Worm (Caenorhabditis elegans) whole organism, L4 larva: Measurements from ENCODE around the gene cki-1.

Source experiments
- F10B5.3 ChIP-seq: sonication (generic microtip); optimal IDR thresholded peaks from 2 replicates; lab custom pipeline; 2016; ENCODE audit warnings: mild to moderate bottlenecking, missing genetic modification characterization, missing compliant biosample characterization
- F37D6.2 ChIP-seq: sonication (generic microtip); optimal IDR thresholded peaks from 2 replicates; lab custom pipeline; 2016; ENCODE audit warnings: mild to moderate bottlenecking, missing genetic modification characterization, missing compliant biosample characterization
- F44E2.7 ChIP-seq: fragments of 200-800 bp; sonication (Bioruptor generic); IDR thresholded peaks from 2 replicates; pipeline ENCODE4 v2.1.2; 2022; ENCODE audit warnings: missing genetic modification characterization, missing compliant biosample characterization
- R02D3.7 ChIP-seq: fragments of 150-350 bp; sonication (generic microtip); optimal IDR thresholded peaks from 3 replicates; lab custom pipeline; 2014; ENCODE audit warnings: missing biosample characterization, missing genetic modification characterization
- Y75B8A.6 ChIP-seq: fragments of 200-800 bp; sonication (Bioruptor generic); IDR thresholded peaks from 2 replicates; pipeline ENCODE4 v1.3.6; 2022; ENCODE audit warnings: missing genetic modification reagents, missing genetic modification characterization, missing compliant biosample characterization
- aha-1 ChIP-seq: fragments of 150-350 bp; peaks from one replicate; lab custom pipeline; 2014; ENCODE audit warnings: missing biosample characterization, missing genetic modification characterization
- attf-4 ChIP-seq: sonication (generic microtip); optimal IDR thresholded peaks from 3 replicates; lab custom pipeline; 2017; ENCODE audit warnings: missing biosample characterization, missing genetic modification characterization
- ces-1 ChIP-seq: fragments of 150-350 bp; sonication (generic microtip); optimal IDR thresholded peaks from 4 replicates; lab custom pipeline; 2014; ENCODE audit warnings: missing biosample characterization, missing genetic modification reagents, missing genetic modification characterization
- ctbp-1 ChIP-seq: fragments of 200-800 bp; sonication (Bioruptor generic); IDR thresholded peaks from 2 replicates; pipeline ENCODE4 v1.3.6; 2022; ENCODE audit warnings: missing genetic modification reagents, missing genetic modification characterization, missing compliant biosample characterization
- daf-12 ChIP-seq: fragments of 150-350 bp; optimal IDR thresholded peaks from 2 replicates; lab custom pipeline; 2014; ENCODE audit warnings: missing biosample characterization, missing genetic modification reagents, missing genetic modification characterization
- daf-16 ChIP-seq, 3 experiments: sonication (generic microtip); optimal IDR thresholded peaks; 2 replicates each; lab custom pipeline; 2016 to 2017; ENCODE audit warnings: missing genetic modification characterization in 3 of 3, missing genetic modification reagents in 3 of 3, mild to moderate bottlenecking in 2 of 3, missing compliant biosample characterization in 2 of 3, missing biosample characterization in 1 of 3, moderate library complexity in 1 of 3
- daf-19 ChIP-seq: fragments of 200-800 bp; sonication (Bioruptor generic); conservative IDR thresholded peaks from 2 replicates; pipeline ENCODE4 v1.3.6; 2022; ENCODE audit warnings: missing genetic modification characterization, missing compliant biosample characterization
- dmd-8 ChIP-seq: fragments of 200-800 bp; sonication (Bioruptor generic); IDR thresholded peaks from 2 replicates; pipeline ENCODE4 v1.3.6; 2022; ENCODE audit warnings: missing genetic modification characterization, missing compliant biosample characterization
- duxl-1 ChIP-seq: sonication (generic microtip); optimal IDR thresholded peaks from 2 replicates; lab custom pipeline; 2016; ENCODE audit warnings: mild to moderate bottlenecking, missing genetic modification characterization, moderate library complexity, missing compliant biosample characterization; ENCODE audit not compliant: poor library complexity
- dve-1 ChIP-seq: sonication (generic microtip); optimal IDR thresholded peaks from 2 replicates; lab custom pipeline; 2017; ENCODE audit warnings: antibody characterized with exemption, mild to moderate bottlenecking, missing genetic modification characterization, missing compliant biosample characterization; ENCODE audit not compliant: insufficient read depth
- egl-27 ChIP-seq: sonication (generic microtip); optimal IDR thresholded peaks from 3 replicates; lab custom pipeline; 2017; ENCODE audit warnings: missing biosample characterization, missing genetic modification reagents, missing genetic modification characterization
- egl-43 ChIP-seq: fragments of 200-800 bp; sonication (Bioruptor generic); IDR thresholded peaks from 2 replicates; pipeline ENCODE4 v1.3.6; 2022; ENCODE audit warnings: missing genetic modification reagents, missing genetic modification characterization, missing compliant biosample characterization
- fkh-10 ChIP-seq: fragments of 150-350 bp; optimal IDR thresholded peaks from 2 replicates; lab custom pipeline; 2014; ENCODE audit warnings: missing biosample characterization, missing genetic modification reagents, missing genetic modification characterization
- fos-1 ChIP-seq: fragments of 150-350 bp; optimal IDR thresholded peaks from 2 replicates; lab custom pipeline; 2014; ENCODE audit warnings: missing biosample characterization, missing genetic modification characterization
- hlh-30 ChIP-seq: sonication (generic microtip); optimal IDR thresholded peaks from 2 replicates; lab custom pipeline; 2017; ENCODE audit warnings: antibody characterized with exemption, mild to moderate bottlenecking, missing genetic modification characterization, missing compliant biosample characterization; ENCODE audit not compliant: insufficient read depth
- lin-1 ChIP-seq: fragments of 200-800 bp; sonication (Bioruptor generic); IDR thresholded peaks from 2 replicates; pipeline ENCODE4 v1.3.6; 2022; ENCODE audit warnings: missing genetic modification reagents, missing genetic modification characterization, missing compliant biosample characterization
- lin-13 ChIP-seq: fragments of 150-350 bp; optimal IDR thresholded peaks from 2 replicates; lab custom pipeline; 2014; ENCODE audit warnings: missing biosample characterization, missing genetic modification reagents, missing genetic modification characterization
- lir-3 ChIP-seq: sonication (generic microtip); optimal IDR thresholded peaks from 2 replicates; lab custom pipeline; 2016; ENCODE audit warnings: mild to moderate bottlenecking, missing genetic modification characterization, missing compliant biosample characterization
- madf-5 ChIP-seq, 2 experiments: fragments of 200-800 bp; sonication (Bioruptor generic); IDR thresholded peaks; 2 replicates each; pipeline ENCODE4 v1.3.6; 2022; ENCODE audit warnings: missing compliant biosample characterization in 2 of 2, missing genetic modification characterization in 2 of 2
- mes-2 ChIP-seq: sonication (generic microtip); optimal IDR thresholded peaks from 2 replicates; lab custom pipeline; 2016; ENCODE audit warnings: missing genotype, mild to moderate bottlenecking, missing genetic modification characterization, missing compliant biosample characterization; ENCODE audit not compliant: poor library complexity, severe bottlenecking
- mxl-3 ChIP-seq: fragments of 200-800 bp; sonication (Bioruptor generic); optimal IDR thresholded peaks from 2 replicates; lab custom pipeline; 2018; ENCODE audit warnings: mild to moderate bottlenecking, missing genetic modification characterization, missing compliant biosample characterization
- nhr-10 ChIP-seq: fragments of 150-350 bp; optimal IDR thresholded peaks from 2 replicates; lab custom pipeline; 2014; ENCODE audit warnings: missing biosample characterization, missing genetic modification characterization
- nhr-102 ChIP-seq: sonication (generic microtip); optimal IDR thresholded peaks from 2 replicates; lab custom pipeline; 2016; ENCODE audit warnings: mild to moderate bottlenecking, missing genetic modification characterization, moderate library complexity, missing compliant biosample characterization
- nhr-11 ChIP-seq: fragments of 150-350 bp; optimal IDR thresholded peaks from 2 replicates; lab custom pipeline; 2014; ENCODE audit warnings: missing biosample characterization, missing genetic modification characterization
- nhr-111 ChIP-seq: fragments of 200-800 bp; sonication (Bioruptor generic); optimal IDR thresholded peaks from 2 replicates; lab custom pipeline; 2018; ENCODE audit warnings: mild to moderate bottlenecking, missing genetic modification characterization, missing compliant biosample characterization
- nhr-25 ChIP-seq: sonication (generic microtip); optimal IDR thresholded peaks from 2 replicates; lab custom pipeline; 2017; ENCODE audit warnings: missing genetic modification characterization, mild to moderate bottlenecking, missing compliant biosample characterization, antibody characterized with exemption, moderate library complexity, borderline replicate concordance; ENCODE audit not compliant: insufficient read depth
- nhr-48 ChIP-seq: sonication (generic microtip); optimal IDR thresholded peaks from 2 replicates; lab custom pipeline; 2016; ENCODE audit warnings: mild to moderate bottlenecking, missing genetic modification characterization, missing compliant biosample characterization
- nhr-76 ChIP-seq: fragments of 150-350 bp; optimal IDR thresholded peaks from 2 replicates; lab custom pipeline; 2014; ENCODE audit warnings: missing biosample characterization, missing genetic modification characterization
- nhr-77 ChIP-seq: fragments of 150-350 bp; optimal IDR thresholded peaks from 2 replicates; lab custom pipeline; 2014; ENCODE audit warnings: missing biosample characterization, missing genetic modification characterization
- pha-4 ChIP-seq, 2 experiments: fragments of 150-350 bp in 1 of 2; fragments of 200-800 bp in 1 of 2; sonication (Bioruptor generic) in 1 of 2; IDR thresholded peaks in 1 of 2; optimal IDR thresholded peaks in 1 of 2; 2 replicates each; pipeline versions ENCODE4 v1.3.6 to Lab custom; 2014 to 2022; ENCODE audit warnings: missing genetic modification characterization in 2 of 2, missing genetic modification reagents in 2 of 2, missing biosample characterization in 1 of 2, missing compliant biosample characterization in 1 of 2
- pqm-1 ChIP-seq: sonication (generic microtip); optimal IDR thresholded peaks from 2 replicates; lab custom pipeline; 2017; ENCODE audit warnings: missing biosample characterization, missing genetic modification characterization
- rbr-2 ChIP-seq: sonication (generic microtip); optimal IDR thresholded peaks from 2 replicates; lab custom pipeline; 2016; ENCODE audit warnings: missing genotype, missing genetic modification characterization, missing compliant biosample characterization
- sdz-12 ChIP-seq: fragments of 200-800 bp; sonication (Bioruptor generic); optimal IDR thresholded peaks from 2 replicates; lab custom pipeline; 2018; ENCODE audit warnings: mild to moderate bottlenecking, missing genetic modification characterization, missing compliant biosample characterization
- spr-3 ChIP-seq: fragments of 200-800 bp; sonication (Bioruptor generic); optimal IDR thresholded peaks from 2 replicates; lab custom pipeline; 2018; ENCODE audit warnings: mild to moderate bottlenecking, missing genetic modification characterization, missing compliant biosample characterization
- tag-97 ChIP-seq: fragments of 200-800 bp; sonication (Bioruptor generic); IDR thresholded peaks from 2 replicates; pipeline ENCODE4 v1.3.6; 2022; ENCODE audit warnings: missing genetic modification characterization, missing compliant biosample characterization
- unc-62 ChIP-seq, 3 experiments: fragments of 150-350 bp in 1 of 3; sonication (generic microtip); optimal IDR thresholded peaks in 2 of 3; peaks in 1 of 3; 1 replicate in 1 of 3; 2 replicates in 2 of 3; lab custom pipeline; 2014 to 2017; ENCODE audit warnings: missing biosample characterization in 3 of 3, missing genetic modification characterization in 3 of 3, missing genetic modification reagents in 3 of 3, missing genotype in 1 of 3
- zfp-3 ChIP-seq: fragments of 200-800 bp; sonication (Bioruptor generic); conservative IDR thresholded peaks from 2 replicates; pipeline ENCODE4 v1.3.6; 2022; ENCODE audit warnings: missing genetic modification reagents, missing genetic modification characterization, missing compliant biosample characterization
- zip-11 ChIP-seq: fragments of 200-800 bp; sonication (Bioruptor generic); IDR thresholded peaks from 2 replicates; pipeline ENCODE4 v1.3.6; 2022; ENCODE audit warnings: missing genetic modification characterization, missing compliant biosample characterization
- ztf-7 ChIP-seq: fragments of 150-350 bp; optimal IDR thresholded peaks from 2 replicates; lab custom pipeline; 2014; ENCODE audit warnings: missing biosample characterization, missing genetic modification characterization

Gene cki-1

DNA sequence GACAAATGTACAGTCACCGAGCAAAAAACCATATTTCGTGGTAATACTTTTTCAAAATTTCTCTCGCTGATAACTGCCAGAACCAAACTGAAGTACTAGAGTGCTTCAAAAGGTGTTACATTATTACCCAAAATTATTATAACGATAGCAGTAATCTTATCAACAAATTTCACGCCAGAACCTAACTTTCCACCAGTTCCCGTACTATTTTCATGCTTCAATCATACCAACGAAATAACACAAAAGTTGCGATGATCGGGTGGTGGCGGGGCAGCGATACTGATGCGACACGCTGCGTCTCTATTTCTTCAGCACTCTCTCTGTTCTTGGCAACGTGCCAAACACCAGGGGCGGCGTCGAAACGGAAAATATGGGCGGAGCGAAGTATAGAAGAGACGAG, 2.1 kb upstream of the cki-1 start (continued):
- no peak for TF ChIP-seq ces-1 (GFP tag; lab: Kevin White, UChicago)
- TF ChIP-seq fkh-10: no peak
- no peak for TF ChIP-seq madf-5 (GFP tag; IDR thresholded peaks at IDR 0.05; lab: Robert Waterston, UW)
- no peak for TF ChIP-seq zfp-3 (GFP tag; lab: Robert Waterston, UW)
- no peak for TF ChIP-seq egl-43
- TF ChIP-seq mes-2 (tag; lab: Kevin White, UChicago): peak; percentile 17
- no peak for TF ChIP-seq F37D6.2
- no peak for TF ChIP-seq Y75B8A.6
- TF ChIP-seq spr-3: no peak
- no peak for TF ChIP-seq rbr-2 (tag; lab: Kevin White, UChicago)
- peak; percentile 56 for TF ChIP-seq mxl-3 (GFP tag; lab: Kevin White, UChicago)
- peak; percentile 68 for TF ChIP-seq nhr-48 (tag; lab: Kevin White, UChicago)
- TF ChIP-seq nhr-11 (tag; lab: Kevin White, UChicago): no peak
- no peak for TF ChIP-seq nhr-25 (tag; lab: Kevin White, UChicago)
- TF ChIP-seq egl-27 (tag; lab: Kevin White, UChicago): no peak
- no peak for TF ChIP-seq zip-11
- TF ChIP-seq ctbp-1 (GFP tag; lab: Robert Waterston, UW): no peak

- TF ChIP-seq hlh-30 (tag; lab: Kevin White, UChicago) (no peak), fos-1 (tag; lab: Kevin White, UChicago) (no peak), nhr-77 (tag; lab: Kevin White, UChicago) (no peak), ztf-7 (tag; lab: Kevin White, UChicago) (no peak), dve-1 (tag; lab: Kevin White, UChicago) (no peak), nhr-102 (no peak), madf-5 (GFP tag; IDR thresholded peaks at IDR 0.05; lab: Robert Waterston, UW) (no peak), lin-1 (GFP tag; lab: Robert Waterston, UW) (no peak), daf-16 (GFP tag; optimal IDR thresholded peaks at IDR 0.05; lab: Kevin White, UChicago) (no peak), daf-16 (tag; optimal IDR thresholded peaks at IDR 0.05; lab: Kevin White, UChicago) (no peak), F44E2.7 (no peak), rbr-2 (tag; lab: Kevin White, UChicago) (no peak), lin-13 (GFP tag; lab: Kevin White, UChicago) (no peak), tag-97 (GFP tag; lab: Robert Waterston, UW) (no peak)
Measured at ce11 chrII:7809358-7809914, 1.6 kb upstream of the cki-1 start.

- TF ChIP-seq madf-5 (GFP tag; IDR thresholded peaks at IDR 0.05; lab: Robert Waterston, UW) (no peak), duxl-1 (tag; lab: Kevin White, UChicago) (peak; percentile 29), nhr-76 (no peak), fkh-10 (no peak), lir-3 (tag; lab: Kevin White, UChicago) (no peak), mes-2 (tag; lab: Kevin White, UChicago) (peak; percentile 20), aha-1 (tag; lab: Kevin White, UChicago) (peak; percentile 8), lin-13 (GFP tag; lab: Kevin White, UChicago) (no peak), unc-62 (GFP tag; optimal IDR thresholded peaks at IDR 0.05 in 1 of 2; lab: Kevin White, UChicago) (peak in 1 of 2 experiments; percentile 37), unc-62 (tag; optimal IDR thresholded peaks at IDR 0.05; lab: Kevin White, UChicago) (no peak), daf-12 (no peak), nhr-25 (tag; lab: Kevin White, UChicago) (no peak), pha-4 (GFP tag; IDR thresholded peaks at IDR 0.05; lab: Robert Waterston, UW) (no peak), pha-4 (tag; optimal IDR thresholded peaks at IDR 0.05; lab: Kevin White, UChicago) (peak; percentile 66), daf-19 (GFP tag; lab: Robert Waterston, UW) (no peak), nhr-111 (GFP tag; lab: Kevin White, UChicago) (no peak), pqm-1 (tag; lab: Kevin White, UChicago) (no peak), F10B5.3 (tag; lab: Kevin White, UChicago) (no peak), dmd-8 (no peak), nhr-10 (tag; lab: Kevin White, UChicago) (no peak), Y75B8A.6 (no peak), R02D3.7 (tag; lab: Kevin White, UChicago) (no peak), attf-4 (tag; lab: Kevin White, UChicago) (peak; percentile 11), sdz-12 (GFP tag; lab: Kevin White, UChicago) (no peak)
Measured at ce11 chrII:7810162-7810868, 725 bp upstream of the cki-1 start.
